Fruit fly (Drosophila melanogaster) whole organism, wandering third instar larva: Measurements from ENCODE around the gene Ge-1.

Source experiments
- Abd-B ChIP-seq: fragments of >200 bp; optimal IDR thresholded peaks from 2 replicates; lab custom pipeline; 2017; ENCODE audit warnings: missing biosample characterization, missing genetic modification characterization
- CG32264 ChIP-seq: fragments of 200-800 bp; sonication (Bioruptor generic); optimal IDR thresholded peaks from 2 replicates; lab custom pipeline; 2016; ENCODE audit warnings: missing biosample characterization, missing genetic modification characterization
- CG9705 ChIP-seq: fragments of 200-800 bp; sonication (Bioruptor generic); optimal IDR thresholded peaks from 2 replicates; lab custom pipeline; 2018; ENCODE audit warnings: missing biosample characterization, mild to moderate bottlenecking, missing genetic modification characterization
- CrebA ChIP-seq: fragments of 200-800 bp; sonication (Bioruptor generic); optimal IDR thresholded peaks from 2 replicates; lab custom pipeline; 2016; ENCODE audit warnings: missing biosample characterization, mild to moderate bottlenecking, missing genetic modification characterization, borderline replicate concordance
- Dfd ChIP-seq: fragments of >200 bp; optimal IDR thresholded peaks from 2 replicates; lab custom pipeline; 2017; ENCODE audit warnings: missing biosample characterization, missing genetic modification characterization
- Dif ChIP-seq: fragments of 200-275, 200-300 bp; sonication (Bioruptor generic); optimal IDR thresholded peaks from 2 replicates; lab custom pipeline; 2018; ENCODE audit warnings: missing biosample characterization, missing genetic modification characterization; ENCODE audit not compliant: partially characterized antibody
- GATAd ChIP-seq: sonication (Bioruptor generic); optimal IDR thresholded peaks from 2 replicates; lab custom pipeline; 2016; ENCODE audit warnings: missing biosample characterization, missing genetic modification characterization
- HLH106 ChIP-seq: fragments of 200-800 bp; optimal IDR thresholded peaks from 3 replicates; lab custom pipeline; 2019; ENCODE audit warnings: missing biosample characterization, mild to moderate bottlenecking, missing genetic modification characterization, moderate library complexity
- Hnf4 ChIP-seq: fragments of 200-800 bp; sonication (Bioruptor generic); optimal IDR thresholded peaks from 2 replicates; lab custom pipeline; 2016; ENCODE audit warnings: missing biosample characterization, mild to moderate bottlenecking, missing genetic modification characterization
- Hr78 ChIP-seq: fragments of >200 bp; optimal IDR thresholded peaks from 2 replicates; lab custom pipeline; 2017; ENCODE audit warnings: missing biosample characterization, missing genetic modification characterization
- Hr83 ChIP-seq: fragments of 200-300 bp; sonication (Bioruptor generic); optimal IDR thresholded peaks from 2 replicates; lab custom pipeline; 2016; ENCODE audit warnings: missing biosample characterization, mild to moderate bottlenecking, missing genetic modification characterization, moderate library complexity; ENCODE audit not compliant: poor library complexity, severe bottlenecking
- Jra ChIP-seq: sonication (Bioruptor generic); optimal IDR thresholded peaks from 2 replicates; lab custom pipeline; 2016; ENCODE audit warnings: missing biosample characterization, missing genetic modification characterization
- Mio ChIP-seq: sonication (Bioruptor generic); optimal IDR thresholded peaks from 2 replicates; lab custom pipeline; 2016; ENCODE audit warnings: missing biosample characterization, missing genetic modification characterization
- Myc ChIP-seq: fragments of >200 bp; optimal IDR thresholded peaks from 2 replicates; lab custom pipeline; 2017
- N ChIP-seq: fragments of >200 bp; optimal IDR thresholded peaks from 2 replicates; lab custom pipeline; 2018; ENCODE audit warnings: missing biosample characterization, missing external identifiers, missing genetic modification characterization
- OdsH ChIP-seq: fragments of 200-800 bp; sonication (Bioruptor generic); optimal IDR thresholded peaks from 2 replicates; lab custom pipeline; 2016; ENCODE audit warnings: missing biosample characterization, mild to moderate bottlenecking, missing genetic modification characterization
- Rel ChIP-seq, 2 experiments: fragments of 200-800 bp; sonication (Bioruptor generic) in 1 of 2; optimal IDR thresholded peaks; 2 replicates in 1 of 2; 3 replicates in 1 of 2; lab custom pipeline; 2016 to 2019; ENCODE audit warnings: mild to moderate bottlenecking in 2 of 2, missing biosample characterization in 2 of 2, missing genetic modification characterization in 2 of 2, moderate library complexity in 1 of 2
- Sp1 ChIP-seq: fragments of 200-800 bp; sonication (Bioruptor generic); optimal IDR thresholded peaks from 3 replicates; lab custom pipeline; 2019; ENCODE audit warnings: missing biosample characterization, mild to moderate bottlenecking, missing genetic modification characterization, moderate library complexity
- Vsx2 ChIP-seq: fragments of 200-300, 225-300 bp; sonication (Bioruptor generic); optimal IDR thresholded peaks from 2 replicates; lab custom pipeline; 2018; ENCODE audit warnings: missing biosample characterization, missing genetic modification characterization; ENCODE audit not compliant: partially characterized antibody
- br ChIP-seq: fragments of 200-800 bp; sonication (Bioruptor generic); optimal IDR thresholded peaks from 2 replicates; lab custom pipeline; 2016; ENCODE audit warnings: missing biosample characterization, missing genetic modification characterization
- brk ChIP-seq: fragments of 200-800 bp; sonication (Bioruptor generic); optimal IDR thresholded peaks from 2 replicates; lab custom pipeline; 2016; ENCODE audit warnings: missing biosample characterization, mild to moderate bottlenecking, missing genetic modification characterization
- dl ChIP-seq, 2 experiments: fragments of 175-275, 200-275 bp in 1 of 2; fragments of 200-275 bp in 1 of 2; sonication (Bioruptor generic); optimal IDR thresholded peaks; lab custom pipeline; 2018; ENCODE audit warnings: mild to moderate bottlenecking in 2 of 2, missing biosample characterization in 2 of 2, missing genetic modification characterization in 2 of 2, moderate library complexity in 2 of 2; ENCODE audit not compliant: partially characterized antibody in 2 of 2, insufficient read depth in 1 of 2
- dmrt93B ChIP-seq: fragments of 200-800 bp; sonication (Bioruptor generic); optimal IDR thresholded peaks from 2 replicates; lab custom pipeline; 2018; ENCODE audit warnings: missing biosample characterization, mild to moderate bottlenecking, missing genetic modification characterization
- dsf ChIP-seq: sonication (Bioruptor generic); optimal IDR thresholded peaks from 2 replicates; lab custom pipeline; 2016; ENCODE audit warnings: missing biosample characterization, missing genetic modification characterization, borderline replicate concordance
- ey ChIP-seq: fragments of 200-800 bp; sonication (Bioruptor generic); optimal IDR thresholded peaks from 2 replicates; lab custom pipeline; 2016; ENCODE audit warnings: missing biosample characterization, missing genetic modification characterization
- foxo ChIP-seq, 2 experiments: fragments of 200-800 bp; sonication (Bioruptor generic); optimal IDR thresholded peaks; 2 replicates in 1 of 2; 3 replicates in 1 of 2; lab custom pipeline; 2016 to 2017; ENCODE audit warnings: missing biosample characterization in 2 of 2, missing genetic modification characterization in 2 of 2
- fru ChIP-seq: fragments of 200-800 bp; sonication (Bioruptor generic); optimal IDR thresholded peaks from 3 replicates; lab custom pipeline; 2016; ENCODE audit warnings: missing biosample characterization, mild to moderate bottlenecking, missing genetic modification characterization
- h ChIP-seq: fragments of 200-800 bp; sonication (Bioruptor generic); optimal IDR thresholded peaks from 3 replicates; lab custom pipeline; 2016; ENCODE audit warnings: missing biosample characterization, mild to moderate bottlenecking, missing genetic modification characterization
- jim ChIP-seq: fragments of 175-275, 200-325 bp; sonication (Bioruptor generic); optimal IDR thresholded peaks from 2 replicates; lab custom pipeline; 2016; ENCODE audit warnings: missing biosample characterization, mild to moderate bottlenecking, missing genetic modification characterization
- lola ChIP-seq: fragments of >200 bp; optimal IDR thresholded peaks from 2 replicates; lab custom pipeline; 2017; ENCODE audit warnings: missing biosample characterization, missing genetic modification characterization
- pan ChIP-seq: fragments of >200 bp; optimal IDR thresholded peaks from 2 replicates; lab custom pipeline; 2017
- psq ChIP-seq: fragments of 200-800 bp; sonication (Bioruptor generic); optimal IDR thresholded peaks from 3 replicates; lab custom pipeline; 2017; ENCODE audit warnings: missing biosample characterization, mild to moderate bottlenecking, missing genetic modification characterization, moderate library complexity
- rgr ChIP-seq: fragments of 200-800 bp; sonication (Bioruptor generic); optimal IDR thresholded peaks from 3 replicates; lab custom pipeline; 2016; ENCODE audit warnings: missing biosample characterization, mild to moderate bottlenecking, missing genetic modification characterization
- sage ChIP-seq: fragments of 200-800 bp; sonication (Bioruptor generic); optimal IDR thresholded peaks from 2 replicates; lab custom pipeline; 2016; ENCODE audit warnings: missing biosample characterization, mild to moderate bottlenecking, missing genetic modification characterization
- sv ChIP-seq: fragments of 200-800 bp; sonication (Bioruptor generic); optimal IDR thresholded peaks from 3 replicates; lab custom pipeline; 2016; ENCODE audit warnings: missing biosample characterization, missing genetic modification characterization
- tai ChIP-seq: sonication (Bioruptor generic); optimal IDR thresholded peaks from 2 replicates; lab custom pipeline; 2016; ENCODE audit warnings: missing biosample characterization, missing genetic modification characterization
- usp ChIP-seq: fragments of >200 bp; optimal IDR thresholded peaks from 2 replicates; lab custom pipeline; 2017; ENCODE audit warnings: missing biosample characterization, missing genetic modification characterization
- woc ChIP-seq: sonication (Bioruptor generic); optimal IDR thresholded peaks from 2 replicates; lab custom pipeline; 2016; ENCODE audit warnings: missing biosample characterization, mild to moderate bottlenecking, missing genetic modification characterization

The Ge-1 gene

DNA sequence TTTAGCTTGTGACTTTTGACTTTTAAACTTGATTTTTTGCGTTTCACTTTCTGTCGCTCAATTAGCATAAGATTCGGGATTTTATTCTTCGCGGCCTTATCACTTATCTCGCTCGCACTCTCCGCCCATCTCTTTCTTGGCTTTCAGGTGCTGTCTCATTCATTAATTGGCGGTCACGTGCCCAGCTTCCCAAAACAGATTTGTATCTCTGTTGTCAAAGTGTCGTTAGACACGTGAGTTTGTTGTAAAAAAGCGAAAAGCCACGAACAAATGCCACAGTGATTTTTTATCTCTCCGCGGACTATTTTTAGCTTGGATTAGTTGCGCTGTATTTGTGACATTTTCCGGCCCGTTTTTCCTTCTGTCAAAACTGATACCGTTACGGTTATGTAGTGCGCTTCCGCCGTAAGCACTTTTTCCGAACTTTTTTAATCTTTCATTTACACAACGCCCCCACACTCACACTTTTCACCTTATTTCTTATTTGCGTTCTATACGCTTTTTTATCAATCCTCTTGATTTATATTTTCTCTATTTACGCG lies 43.8 kb downstream of the Ge-1 start:
- no peak for TF ChIP-seq Rel (GFP tag; optimal IDR thresholded peaks at IDR 0.05; lab: Kevin White, UChicago)
- no peak for TF ChIP-seq Rel (tag; optimal IDR thresholded peaks at IDR 0.05; lab: Kevin White, UChicago)
- no peak for TF ChIP-seq tai (GFP tag; lab: Kevin White, UChicago)
- TF ChIP-seq Hr83 (GFP tag; lab: Kevin White, UChicago) = no peak
- TF ChIP-seq CrebA (GFP tag; lab: Kevin White, UChicago) = no peak
- no peak for TF ChIP-seq sv (GFP tag; lab: Kevin White, UChicago)
- TF ChIP-seq jim (GFP tag; lab: Kevin White, UChicago) = no peak
- TF ChIP-seq Jra = no peak
- TF ChIP-seq foxo (GFP tag; optimal IDR thresholded peaks at IDR 0.05; lab: Kevin White, UChicago) = no peak
- TF ChIP-seq OdsH = no peak
- TF ChIP-seq dsf (GFP tag; lab: Kevin White, UChicago) = no peak
- no peak for TF ChIP-seq Mio (GFP tag; lab: Kevin White, UChicago)
- no peak for TF ChIP-seq fru
- no peak for TF ChIP-seq br (GFP tag; lab: Kevin White, UChicago)
- TF ChIP-seq brk = no peak
- TF ChIP-seq Sp1 (GFP tag; lab: Kevin White, UChicago) = no peak
- TF ChIP-seq psq (GFP tag; lab: Kevin White, UChicago) = no peak
- TF ChIP-seq h = no peak
- TF ChIP-seq pan = no peak

dm6 chr2L:11053018-11053807 lies 47.5 kb downstream of the Ge-1 start:
- TF ChIP-seq psq (GFP tag; lab: Kevin White, UChicago) = peak; percentile 89
- peak; percentile 94 for TF ChIP-seq ey (GFP tag; lab: Kevin White, UChicago)
- no peak for TF ChIP-seq Myc
- TF ChIP-seq Jra = peak; percentile 61
- TF ChIP-seq brk = peak; percentile 92
- peak; percentile 92 for TF ChIP-seq br (GFP tag; lab: Kevin White, UChicago)
- TF ChIP-seq OdsH = peak; percentile 94
- TF ChIP-seq Rel (GFP tag; optimal IDR thresholded peaks at IDR 0.05; lab: Kevin White, UChicago) = peak; percentile 87
- peak; percentile 70 for TF ChIP-seq Rel (tag; optimal IDR thresholded peaks at IDR 0.05; lab: Kevin White, UChicago)
- peak; percentile 84 for TF ChIP-seq CG32264 (GFP tag; lab: Kevin White, UChicago)
- peak; percentile 92 for TF ChIP-seq rgr (GFP tag; lab: Kevin White, UChicago)
- TF ChIP-seq HLH106 = peak; percentile 94
- TF ChIP-seq Hr83 (GFP tag; lab: Kevin White, UChicago) = peak; percentile 27
- no peak for TF ChIP-seq N (GFP tag; lab: Kevin White, UChicago)
- no peak for TF ChIP-seq lola (GFP tag; lab: Kevin White, UChicago)
- no peak for TF ChIP-seq Dfd (GFP tag; lab: Kevin White, UChicago)
- no peak for TF ChIP-seq sv (GFP tag; lab: Kevin White, UChicago)
- peak; percentile 84 for TF ChIP-seq Sp1 (GFP tag; lab: Kevin White, UChicago)
- peak; percentile 80 for TF ChIP-seq sage (GFP tag; lab: Kevin White, UChicago)
- peak; percentile 97 for TF ChIP-seq h
- peak; percentile 93 for TF ChIP-seq fru
- TF ChIP-seq Vsx2 (GFP tag; lab: Kevin White, UChicago) = no peak
- no peak for TF ChIP-seq Hr78
- TF ChIP-seq tai (GFP tag; lab: Kevin White, UChicago) = peak; percentile 84
- peak; percentile 40 for TF ChIP-seq dsf (GFP tag; lab: Kevin White, UChicago)
- TF ChIP-seq Abd-B (GFP tag; lab: Kevin White, UChicago) = no peak
- peak; percentile 85 for TF ChIP-seq dmrt93B (GFP tag; lab: Kevin White, UChicago)
- no peak for TF ChIP-seq usp (GFP tag; lab: Kevin White, UChicago)
- TF ChIP-seq Hnf4 (GFP tag; lab: Kevin White, UChicago) = peak; percentile 76
- TF ChIP-seq woc (GFP tag; lab: Kevin White, UChicago) = peak; percentile 98
- TF ChIP-seq pan = no peak
- TF ChIP-seq Mio (GFP tag; lab: Kevin White, UChicago) = peak; percentile 42
- TF ChIP-seq GATAd = no peak
- TF ChIP-seq foxo (GFP tag; optimal IDR thresholded peaks at IDR 0.05; lab: Kevin White, UChicago) = peak; percentile 46 to 95
- TF ChIP-seq jim (GFP tag; lab: Kevin White, UChicago) = peak; percentile 66
- peak in 1 of 2 experiments; percentile 25 for TF ChIP-seq dl (GFP tag; optimal IDR thresholded peaks at IDR 0.05; lab: Kevin White, UChicago; ENCODE audit: insufficient read depth in 1 of 2, partially characterized antibody in 2 of 2)
- peak; percentile 89 for TF ChIP-seq CG9705 (GFP tag; lab: Kevin White, UChicago)
- no peak for TF ChIP-seq Dif (GFP tag; lab: Kevin White, UChicago)
- peak; percentile 91 for TF ChIP-seq CrebA (GFP tag; lab: Kevin White, UChicago)
